Fruit fly (Drosophila melanogaster): ENCODE results near the gene Patr-1.

DNA sequence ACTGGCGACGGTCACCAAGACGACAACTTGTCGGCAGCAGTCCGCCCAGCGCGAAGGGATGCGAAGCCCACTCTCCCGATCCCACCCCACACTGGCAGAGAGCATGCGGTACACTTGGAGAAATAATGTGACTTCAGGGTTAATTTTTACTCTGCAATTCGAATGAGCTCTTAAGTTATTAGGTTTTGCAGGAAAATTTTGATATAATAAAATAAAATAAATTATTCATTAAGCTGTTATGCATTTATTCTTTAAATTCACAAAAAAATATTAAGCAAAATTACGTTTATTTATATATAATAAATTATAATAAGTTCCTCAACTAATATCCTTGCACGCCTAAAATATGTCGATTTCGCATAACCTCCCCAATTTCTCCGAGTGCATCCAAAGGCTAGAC is 5.5 kb downstream of the Patr-1 start:
- TF ChIP-seq cnc (optimal IDR thresholded peaks at IDR 0.05) (no peak), cic (GFP tag; optimal IDR thresholded peaks at IDR 0.05) (no peak), CG7045 (GFP tag; optimal IDR thresholded peaks at IDR 0.05) (no peak), toe (GFP tag; optimal IDR thresholded peaks at IDR 0.05) (no peak), pad (GFP tag; optimal IDR thresholded peaks at IDR 0.05) (no peak), CG33017 (tag; optimal IDR thresholded peaks at IDR 0.05) (no peak), CG12768 (GFP tag; optimal IDR thresholded peaks at IDR 0.05) (no peak), bab1 (GFP tag; optimal IDR thresholded peaks at IDR 0.05) (no peak), Mnt (GFP tag; optimal IDR thresholded peaks at IDR 0.05) (no peak), CG11617 (GFP tag; optimal IDR thresholded peaks at IDR 0.05) (no peak), CG1620 (GFP tag; optimal IDR thresholded peaks at IDR 0.05) (no peak)

All from whole organism, adult.